Worm (Caenorhabditis elegans) whole organism, early embryonic: Measurements from ENCODE around the gene C13G3.12.
A peak's percentile ranks its signal among the peaks of the same experiment; 100 is the strongest.

Experiments used
- B0310.2 ChIP-seq: sonication (generic microtip); optimal IDR thresholded peaks from 2 replicates; lab custom pipeline; 2016; ENCODE audit warnings: mild to moderate bottlenecking, missing genetic modification characterization, missing compliant biosample characterization
- F13C5.2 ChIP-seq: sonication (generic microtip); optimal IDR thresholded peaks from 2 replicates; lab custom pipeline; 2017; ENCODE audit warnings: mild to moderate bottlenecking, missing genetic modification characterization, inconsistent platforms, missing compliant biosample characterization
- aly-1 ChIP-seq: sonication (generic microtip); optimal IDR thresholded peaks from 2 replicates; lab custom pipeline; 2016; ENCODE audit warnings: missing genetic modification characterization, missing compliant biosample characterization
- ama-1 ChIP-seq: fragments of 150-350 bp; optimal IDR thresholded peaks from 2 replicates; lab custom pipeline; 2014
- ceh-13 ChIP-seq: fragments of 200-800 bp; sonication (Bioruptor generic); optimal IDR thresholded peaks from 2 replicates; lab custom pipeline; 2018; ENCODE audit warnings: mild to moderate bottlenecking, missing genetic modification characterization, missing compliant biosample characterization
- ceh-36 ChIP-seq: sonication (generic microtip); optimal IDR thresholded peaks from 2 replicates; lab custom pipeline; 2016; ENCODE audit warnings: missing genetic modification characterization, inconsistent platforms, missing compliant biosample characterization
- ets-7 ChIP-seq: sonication (generic microtip); optimal IDR thresholded peaks from 2 replicates; lab custom pipeline; 2016; ENCODE audit warnings: missing genotype, missing genetic modification characterization, missing compliant biosample characterization
- flt-1 ChIP-seq: fragments of 200-800 bp; sonication (Bioruptor generic); IDR thresholded peaks from 2 replicates; pipeline ENCODE4 v1.3.6; 2022; ENCODE audit warnings: missing genetic modification characterization, missing compliant biosample characterization
- hmbx-1 ChIP-seq: sonication (generic microtip); optimal IDR thresholded peaks from 2 replicates; lab custom pipeline; 2016; ENCODE audit warnings: mild to moderate bottlenecking, missing genetic modification characterization, missing compliant biosample characterization
- hmg-4 ChIP-seq: fragments of 200-800 bp; sonication (Bioruptor generic); optimal IDR thresholded peaks from 2 replicates; lab custom pipeline; 2018; ENCODE audit warnings: mild to moderate bottlenecking, missing genetic modification characterization, missing compliant biosample characterization
- hnd-1 ChIP-seq: sonication (generic microtip); optimal IDR thresholded peaks from 2 replicates; lab custom pipeline; 2016; ENCODE audit warnings: missing genetic modification characterization, missing compliant biosample characterization
- pes-1 ChIP-seq: fragments of 200-800 bp; sonication (Bioruptor generic); IDR thresholded peaks from 2 replicates; pipeline ENCODE4 v1.3.6; 2022; ENCODE audit warnings: missing genetic modification reagents, missing genetic modification characterization, missing compliant biosample characterization
- scrt-1 ChIP-seq: fragments of 200-800 bp; sonication (Bioruptor generic); IDR thresholded peaks from 2 replicates; pipeline ENCODE4 v1.3.6; 2022; ENCODE audit warnings: missing genetic modification characterization, missing compliant biosample characterization
- sea-1 ChIP-seq: fragments of 200-800 bp; sonication (Bioruptor generic); conservative IDR thresholded peaks from 2 replicates; pipeline ENCODE4 v1.3.6; 2022; ENCODE audit warnings: missing genetic modification characterization, missing compliant biosample characterization
- tbx-11 ChIP-seq: fragments of 200-800 bp; sonication (Bioruptor generic); IDR thresholded peaks from 2 replicates; pipeline ENCODE4 v1.3.6; 2022; ENCODE audit warnings: missing genetic modification characterization, missing compliant biosample characterization
- tbx-37 ChIP-seq: fragments of 200-800 bp; sonication (Bioruptor generic); conservative IDR thresholded peaks from 2 replicates; pipeline ENCODE4 v1.3.6; 2022; ENCODE audit warnings: missing genetic modification reagents, missing genetic modification characterization, missing compliant biosample characterization
- tra-4 ChIP-seq: sonication (generic microtip); optimal IDR thresholded peaks from 2 replicates; lab custom pipeline; 2017; ENCODE audit warnings: missing genetic modification characterization, missing compliant biosample characterization

C13G3.12 gene

ce11 chrV:11034748-11035147 is 12.0 kb upstream of the C13G3.12 start, which contains the start of gene pptr-2:
pptr-2 (minus strand) TSS chrV:11034931.
- no peak for TF ChIP-seq tbx-11 (GFP tag; lab: Robert Waterston, UW)
- TF ChIP-seq sea-1 (GFP tag; lab: Robert Waterston, UW), result no peak
- TF ChIP-seq tbx-37 (GFP tag; lab: Robert Waterston, UW), result no peak
- TF ChIP-seq aly-1, result no peak
- no peak for TF ChIP-seq flt-1 (GFP tag; lab: Robert Waterston, UW)
- no peak for TF ChIP-seq hmg-4 (GFP tag; lab: Kevin White, UChicago)
- no peak for TF ChIP-seq ama-1 (lab: Kevin White, UChicago)
- no peak for TF ChIP-seq ceh-13 (GFP tag; lab: Kevin White, UChicago)
- no peak for TF ChIP-seq hmbx-1 (tag; lab: Kevin White, UChicago)
- no peak for TF ChIP-seq ets-7 (tag; lab: Kevin White, UChicago)
- no peak for TF ChIP-seq scrt-1 (GFP tag; lab: Robert Waterston, UW)
- TF ChIP-seq pes-1 (GFP tag; lab: Robert Waterston, UW), result no peak
- no peak for TF ChIP-seq B0310.2 (tag; lab: Kevin White, UChicago)
- TF ChIP-seq ceh-36, result no peak
- no peak for TF ChIP-seq F13C5.2 (tag; lab: Kevin White, UChicago)
- no peak for TF ChIP-seq tra-4 (tag; lab: Kevin White, UChicago)
- TF ChIP-seq hnd-1, result no peak

- no peak for TF ChIP-seq tra-4 (tag; lab: Kevin White, UChicago)
- no peak for TF ChIP-seq B0310.2 (tag; lab: Kevin White, UChicago)
- no peak for TF ChIP-seq tbx-37 (GFP tag; lab: Robert Waterston, UW)
Observed at ce11 chrV:11033241-11033640, 10.5 kb upstream of the C13G3.12 start.

ce11 chrV:11030675-11031074 is 8.0 kb upstream of the C13G3.12 start:
- TF ChIP-seq pes-1 (GFP tag; lab: Robert Waterston, UW) (no peak), sea-1 (GFP tag; lab: Robert Waterston, UW) (no peak), ets-7 (tag; lab: Kevin White, UChicago) (no peak), B0310.2 (tag; lab: Kevin White, UChicago) (no peak), ceh-13 (GFP tag; lab: Kevin White, UChicago) (no peak), F13C5.2 (tag; lab: Kevin White, UChicago) (no peak), tra-4 (tag; lab: Kevin White, UChicago) (no peak), ama-1 (lab: Kevin White, UChicago) (no peak), flt-1 (GFP tag; lab: Robert Waterston, UW) (no peak), tbx-11 (GFP tag; lab: Robert Waterston, UW) (no peak), scrt-1 (GFP tag; lab: Robert Waterston, UW) (no peak), hmbx-1 (tag; lab: Kevin White, UChicago) (no peak), ceh-36 (no peak), aly-1 (no peak), tbx-37 (GFP tag; lab: Robert Waterston, UW) (no peak), hnd-1 (no peak), hmg-4 (GFP tag; lab: Kevin White, UChicago) (no peak)

ce11 chrV:11029309-11029708 is 6.6 kb upstream of the C13G3.12 start:
- TF ChIP-seq hmbx-1 (tag; lab: Kevin White, UChicago) (no peak), F13C5.2 (tag; lab: Kevin White, UChicago) (peak; percentile 21), tbx-11 (GFP tag; lab: Robert Waterston, UW) (no peak), tra-4 (tag; lab: Kevin White, UChicago) (no peak), ama-1 (lab: Kevin White, UChicago) (no peak), flt-1 (GFP tag; lab: Robert Waterston, UW) (no peak), hnd-1 (peak; percentile 13), aly-1 (no peak), ceh-13 (GFP tag; lab: Kevin White, UChicago) (no peak), scrt-1 (GFP tag; lab: Robert Waterston, UW) (no peak), ets-7 (tag; lab: Kevin White, UChicago) (peak; percentile 23), tbx-37 (GFP tag; lab: Robert Waterston, UW) (peak; percentile 83), B0310.2 (tag; lab: Kevin White, UChicago) (no peak)

ce11 chrV:11027740-11028139 is 5.0 kb upstream of the C13G3.12 start:
- TF ChIP-seq ets-7 (tag; lab: Kevin White, UChicago), result no peak
- no peak for TF ChIP-seq scrt-1 (GFP tag; lab: Robert Waterston, UW)
- TF ChIP-seq tra-4 (tag; lab: Kevin White, UChicago), result no peak
- no peak for TF ChIP-seq sea-1 (GFP tag; lab: Robert Waterston, UW)
- no peak for TF ChIP-seq hmg-4 (GFP tag; lab: Kevin White, UChicago)
- no peak for TF ChIP-seq hnd-1
- TF ChIP-seq aly-1, result no peak
- TF ChIP-seq hmbx-1 (tag; lab: Kevin White, UChicago), result no peak
- TF ChIP-seq tbx-37 (GFP tag; lab: Robert Waterston, UW), result no peak
- TF ChIP-seq B0310.2 (tag; lab: Kevin White, UChicago), result no peak
- no peak for TF ChIP-seq pes-1 (GFP tag; lab: Robert Waterston, UW)
- TF ChIP-seq tbx-11 (GFP tag; lab: Robert Waterston, UW), result no peak
- TF ChIP-seq ceh-36, result no peak
- no peak for TF ChIP-seq flt-1 (GFP tag; lab: Robert Waterston, UW)
- TF ChIP-seq ceh-13 (GFP tag; lab: Kevin White, UChicago), result no peak
- no peak for TF ChIP-seq ama-1 (lab: Kevin White, UChicago)

- TF ChIP-seq pes-1 (GFP tag; lab: Robert Waterston, UW) (no peak), ets-7 (tag; lab: Kevin White, UChicago) (no peak), aly-1 (no peak), flt-1 (GFP tag; lab: Robert Waterston, UW) (no peak), tbx-11 (GFP tag; lab: Robert Waterston, UW) (no peak), scrt-1 (GFP tag; lab: Robert Waterston, UW) (no peak), hmbx-1 (tag; lab: Kevin White, UChicago) (no peak), ceh-13 (GFP tag; lab: Kevin White, UChicago) (no peak), tra-4 (tag; lab: Kevin White, UChicago) (no peak)
Observed at ce11 chrV:11016846-11017553, 5.7 kb downstream of the C13G3.12 start.
